Fruit fly (Drosophila melanogaster) whole organism, wandering third instar larva: ENCODE data around the gene mbo.

Experiments
- Hr78 ChIP-seq: fragments of >200 bp; optimal IDR thresholded peaks from 2 replicates; lab custom pipeline; 2017; ENCODE audit warnings: missing biosample characterization, missing genetic modification characterization
- Jra ChIP-seq: sonication (Bioruptor generic); optimal IDR thresholded peaks from 2 replicates; lab custom pipeline; 2016; ENCODE audit warnings: missing biosample characterization, missing genetic modification characterization
- Mio ChIP-seq: sonication (Bioruptor generic); optimal IDR thresholded peaks from 2 replicates; lab custom pipeline; 2016; ENCODE audit warnings: missing biosample characterization, missing genetic modification characterization
- Myc ChIP-seq: fragments of >200 bp; optimal IDR thresholded peaks from 2 replicates; lab custom pipeline; 2017
- N ChIP-seq: fragments of >200 bp; optimal IDR thresholded peaks from 2 replicates; lab custom pipeline; 2018; ENCODE audit warnings: missing biosample characterization, missing external identifiers, missing genetic modification characterization
- Rel ChIP-seq, 2 experiments: fragments of 200-800 bp; sonication (Bioruptor generic) in 1 of 2; optimal IDR thresholded peaks; 2 replicates in 1 of 2; 3 replicates in 1 of 2; lab custom pipeline; 2016 to 2019; ENCODE audit warnings: mild to moderate bottlenecking in 2 of 2, missing biosample characterization in 2 of 2, missing genetic modification characterization in 2 of 2, moderate library complexity in 1 of 2
- Sp1 ChIP-seq: fragments of 200-800 bp; sonication (Bioruptor generic); optimal IDR thresholded peaks from 3 replicates; lab custom pipeline; 2019; ENCODE audit warnings: missing biosample characterization, mild to moderate bottlenecking, missing genetic modification characterization, moderate library complexity
- pan ChIP-seq: fragments of >200 bp; optimal IDR thresholded peaks from 2 replicates; lab custom pipeline; 2017

DNA sequence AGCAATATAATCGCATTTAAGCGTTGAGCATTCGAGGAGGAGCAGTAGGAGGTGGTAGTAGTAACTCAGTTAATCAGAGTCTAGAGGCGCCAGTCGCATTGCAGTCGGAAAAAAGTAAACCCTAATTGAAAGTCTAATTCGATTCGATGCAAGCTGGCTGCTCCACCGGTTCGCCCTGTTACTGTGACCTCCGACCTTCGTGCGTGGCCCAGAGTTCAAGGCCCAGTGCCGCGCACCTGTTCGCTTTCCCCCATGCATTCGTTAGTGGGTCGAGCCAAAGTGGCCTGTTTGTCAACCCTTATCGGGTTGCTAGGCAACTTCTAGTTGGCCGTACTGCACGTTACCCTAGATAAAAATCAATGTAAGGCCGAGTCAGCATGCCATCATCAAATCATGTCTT lies 21.6 kb upstream of the mbo start:
- no peak for TF ChIP-seq Mio
- TF ChIP-seq Hr78 (GFP tag; lab: Kevin White, UChicago): no peak
- TF ChIP-seq N: no peak
- no peak for TF ChIP-seq Jra (GFP tag; lab: Kevin White, UChicago)
- TF ChIP-seq Myc: no peak
- no peak for TF ChIP-seq Sp1
- no peak for TF ChIP-seq pan (lab: Kevin White, UChicago)
- TF ChIP-seq Rel (GFP tag; optimal IDR thresholded peaks at IDR 0.05; lab: Kevin White, UChicago): no peak
- TF ChIP-seq Rel (tag; optimal IDR thresholded peaks at IDR 0.05; lab: Kevin White, UChicago): no peak
